Fruit fly (Drosophila melanogaster) whole organism, pupa: ENCODE results near the gene piwi.

ENCODE experiments used
- CG13204 ChIP-seq: fragments of 200-800 bp; sonication (Bioruptor generic); optimal IDR thresholded peaks from 2 replicates; lab custom pipeline; 2018; ENCODE audit warnings: missing biosample characterization, mild to moderate bottlenecking, missing genetic modification characterization, moderate library complexity
- CG14655 ChIP-seq: fragments of 200-800 bp; sonication (Bioruptor generic); optimal IDR thresholded peaks from 3 replicates; lab custom pipeline; 2017; ENCODE audit warnings: mild to moderate bottlenecking, missing biosample characterization, missing genetic modification reagents, missing genetic modification characterization
- CG15710 ChIP-seq: fragments of 200-800 bp; sonication (Bioruptor generic); optimal IDR thresholded peaks from 2 replicates; lab custom pipeline; 2018; ENCODE audit warnings: missing biosample characterization, mild to moderate bottlenecking, missing genetic modification characterization, moderate library complexity
- CG17806 ChIP-seq: fragments of 200-800 bp; sonication (Bioruptor generic); optimal IDR thresholded peaks from 2 replicates; lab custom pipeline; 2018; ENCODE audit warnings: missing biosample characterization, mild to moderate bottlenecking, missing genetic modification characterization, moderate library complexity
- CG32121 ChIP-seq: fragments of 200-800 bp; sonication (Bioruptor generic); IDR thresholded peaks from 2 replicates; pipeline ENCODE4 v1.3.6; 2022; ENCODE audit warnings: missing biosample characterization, missing genetic modification characterization
- CG4496 ChIP-seq: fragments of 200-800 bp; sonication (Bioruptor generic); IDR thresholded peaks from 3 replicates; pipeline ENCODE4 v1.3.6; 2022; ENCODE audit warnings: missing biosample characterization, missing genetic modification characterization
- CG8159 ChIP-seq: fragments of 200-800 bp; sonication (Bioruptor generic); optimal IDR thresholded peaks from 3 replicates; lab custom pipeline; 2018; ENCODE audit warnings: missing biosample characterization, mild to moderate bottlenecking, missing genetic modification characterization, moderate library complexity
- Ets98B ChIP-seq: fragments of 200-800 bp; sonication (Bioruptor generic); IDR thresholded peaks from 2 replicates; pipeline ENCODE4 v1.3.6; 2022; ENCODE audit warnings: missing biosample characterization, missing genetic modification characterization
- Pif1A ChIP-seq: fragments of 200-800 bp; sonication (Bioruptor generic); optimal IDR thresholded peaks from 3 replicates; lab custom pipeline; 2016; ENCODE audit warnings: missing biosample characterization, missing genetic modification characterization

- TF ChIP-seq CG17806, result no peak
- no peak for TF ChIP-seq Pif1A (GFP tag; lab: Kevin White, UChicago)
- TF ChIP-seq CG14655 (GFP tag; lab: Kevin White, UChicago), result no peak
- no peak for TF ChIP-seq CG15710
- no peak for TF ChIP-seq CG13204 (GFP tag; lab: Kevin White, UChicago)
- no peak for TF ChIP-seq CG4496 (GFP tag; lab: Robert Waterston, UW)
- TF ChIP-seq Ets98B (GFP tag; lab: Robert Waterston, UW), result no peak
- no peak for TF ChIP-seq CG8159 (tag; lab: Kevin White, UChicago)
- no peak for TF ChIP-seq CG32121 (GFP tag; lab: Robert Waterston, UW)
Measured at dm6 chr2L:10963979-10964378, 23.2 kb downstream of the piwi start, which contains the start of gene dpr2.
